Fruit fly (Drosophila melanogaster): Measurements from ENCODE around the gene CG6999.
A peak's percentile ranks its signal among the peaks of the same experiment; 100 is the strongest.

The CG6999 gene

dm6 chrX:9109072-9109844 lies 21.1 kb downstream of the CG6999 start (continued):
- peak in 1 of 2 experiments; percentile 59 for TF ChIP-seq Hr51 (GFP tag; optimal IDR thresholded peaks at IDR 0.05)
- TF ChIP-seq CG9876 (GFP tag; optimal IDR thresholded peaks at IDR 0.05): no peak
- no peak for TF ChIP-seq CG2202 (tag; optimal IDR thresholded peaks at IDR 0.05)
- peak; percentile 55 for TF ChIP-seq CG8944 (GFP tag; optimal IDR thresholded peaks at IDR 0.05)
- no peak for TF ChIP-seq run (tag; optimal IDR thresholded peaks at IDR 0.05)
- no peak for TF ChIP-seq lbe (GFP tag; optimal IDR thresholded peaks at IDR 0.05)
- no peak; the same call in 1 of the 2 replicates for TF ChIP-seq CG4730 (GFP tag; IDR thresholded peaks at IDR 0.05)
- TF ChIP-seq disco-r (GFP tag; optimal IDR thresholded peaks at IDR 0.05): no peak
- TF ChIP-seq Optix (GFP tag; IDR thresholded peaks at IDR 0.05): peak; percentile 41; the same call in 1 of the 3 replicates
- no peak for TF ChIP-seq exex (tag; optimal IDR thresholded peaks at IDR 0.05)
- no peak for TF ChIP-seq CG15269 (tag; optimal IDR thresholded peaks at IDR 0.05)

- TF ChIP-seq CG6854 (GFP tag; optimal IDR thresholded peaks at IDR 0.05) (no peak), CG1529 (GFP tag; optimal IDR thresholded peaks at IDR 0.05) (no peak), CG2712 (tag; optimal IDR thresholded peaks at IDR 0.05) (no peak), HmgZ (tag; optimal IDR thresholded peaks at IDR 0.05) (no peak), dpn (GFP tag; optimal IDR thresholded peaks at IDR 0.05) (no peak), Rx (GFP tag; IDR thresholded peaks at IDR 0.05) (no peak), CG1792 (GFP tag; optimal IDR thresholded peaks at IDR 0.05) (no peak), CG34224 (GFP tag; IDR thresholded peaks at IDR 0.05; ENCODE audit: partially characterized antibody) (0 out of 3 replicates have a peak, but pooled peaks have one; percentile 10), CG8924 (tag; optimal IDR thresholded peaks at IDR 0.05) (peak; percentile 22), sens (GFP tag) (peak; percentile 53), CG9437 (GFP tag; optimal IDR thresholded peaks at IDR 0.05) (no peak), stwl (tag; optimal IDR thresholded peaks at IDR 0.05) (no peak), Asciz (GFP tag; optimal IDR thresholded peaks at IDR 0.05) (no peak), Lim3 (GFP tag; IDR thresholded peaks at IDR 0.05) (no peak), H2.0 (GFP tag; IDR thresholded peaks at IDR 0.05) (no peak), Sox100B (GFP tag; optimal IDR thresholded peaks at IDR 0.05) (no peak), Dad (GFP tag; optimal IDR thresholded peaks at IDR 0.05) (no peak), CG7357 (GFP tag; IDR thresholded peaks at IDR 0.05) (no peak), CG18476 (GFP tag; optimal IDR thresholded peaks at IDR 0.05) (no peak), vvl (GFP tag; IDR thresholded peaks at IDR 0.05) (0 out of 2 replicates have a peak, but pooled peaks have one; percentile 12), CG6272 (GFP tag; IDR thresholded peaks at IDR 0.05) (no peak), Max (GFP tag; optimal IDR thresholded peaks at IDR 0.05) (no peak), CG7839 (tag; optimal IDR thresholded peaks at IDR 0.05) (no peak), Dfd (GFP tag; optimal IDR thresholded peaks at IDR 0.05) (no peak), CG32532 (GFP tag; IDR thresholded peaks at IDR 0.05) (no peak), ssp (GFP tag; IDR thresholded peaks at IDR 0.05) (no peak), Trl (optimal IDR thresholded peaks at IDR 0.05) (peak; percentile 41 to 61), Trl (GFP tag; optimal IDR thresholded peaks at IDR 0.05) (no peak), bab2 (GFP tag; optimal IDR thresholded peaks at IDR 0.05) (no peak), CG16813 (GFP tag; IDR thresholded peaks at IDR 0.05; ENCODE audit: partially characterized antibody) (no peak), vnd (GFP tag; IDR thresholded peaks at IDR 0.05; ENCODE audit: partially characterized antibody) (no peak), CG8089 (GFP tag; optimal IDR thresholded peaks at IDR 0.05) (no peak), Fer2 (tag; optimal IDR thresholded peaks at IDR 0.05) (no peak), CG18599 (GFP tag; optimal IDR thresholded peaks at IDR 0.05) (no peak), Awh (GFP tag; IDR thresholded peaks at IDR 0.05) (no peak), crol (GFP tag; IDR thresholded peaks at IDR 0.05) (no peak), Pdp1 (GFP tag; optimal IDR thresholded peaks at IDR 0.05) (peak in 1 of 2 experiments; percentile 10)
These were observed 22.2 kb downstream of the CG6999 start for dm6 chrX:9110155-9110909.

All from whole organism, embryonic.